Fruit fly (Drosophila melanogaster) whole organism, adult: ENCODE data around the gene Miox.
A peak's percentile ranks its signal among the peaks of the same experiment; 100 is the strongest.

Experiments
- CG11617 ChIP-seq: fragments of 200-800 bp; sonication (Bioruptor generic); optimal IDR thresholded peaks from 2 replicates; lab custom pipeline; 2017; ENCODE audit warnings: mild to moderate bottlenecking, missing biosample characterization, missing genetic modification reagents, missing genetic modification characterization
- CG12768 ChIP-seq: fragments of 200-800 bp; sonication (Bioruptor generic); optimal IDR thresholded peaks from 2 replicates; lab custom pipeline; 2017; ENCODE audit warnings: missing biosample characterization, missing genetic modification characterization, mild to moderate bottlenecking, moderate library complexity, missing genetic modification reagents
- CG14711 ChIP-seq: fragments of 200-800 bp; sonication (Bioruptor generic); optimal IDR thresholded peaks from 2 replicates; lab custom pipeline; 2018; ENCODE audit warnings: missing biosample characterization, mild to moderate bottlenecking, missing genetic modification characterization, moderate library complexity
- CG1620 ChIP-seq: fragments of 200-800 bp; sonication (Bioruptor generic); optimal IDR thresholded peaks from 2 replicates; lab custom pipeline; 2016; ENCODE audit warnings: missing biosample characterization, missing genetic modification characterization
- CG33017 ChIP-seq: fragments of 200-800 bp; sonication (Bioruptor generic); optimal IDR thresholded peaks from 2 replicates; lab custom pipeline; 2018; ENCODE audit warnings: missing biosample characterization, mild to moderate bottlenecking, missing genetic modification characterization, moderate library complexity
- CG5204 ChIP-seq: fragments of 200-800 bp; sonication (Bioruptor generic); optimal IDR thresholded peaks from 2 replicates; lab custom pipeline; 2016; ENCODE audit warnings: missing biosample characterization, missing genetic modification characterization
- CG7045 ChIP-seq: fragments of 200-800 bp; sonication (Bioruptor generic); optimal IDR thresholded peaks from 2 replicates; lab custom pipeline; 2017; ENCODE audit warnings: missing biosample characterization, mild to moderate bottlenecking, missing genetic modification characterization
- CG7101 ChIP-seq: fragments of 200-800 bp; sonication (Bioruptor generic); optimal IDR thresholded peaks from 2 replicates; lab custom pipeline; 2018; ENCODE audit warnings: missing biosample characterization, mild to moderate bottlenecking, missing genetic modification characterization, moderate library complexity
- Clk ChIP-seq: fragments of 200-800 bp; sonication (Bioruptor generic); optimal IDR thresholded peaks from 2 replicates; lab custom pipeline; 2017; ENCODE audit warnings: missing biosample characterization, missing genetic modification characterization
- Crg-1 ChIP-seq: fragments of 200-800 bp; sonication (Bioruptor generic); optimal IDR thresholded peaks from 2 replicates; lab custom pipeline; 2016; ENCODE audit warnings: missing biosample characterization, missing genetic modification characterization
- Hr96 ChIP-seq: fragments of 200-800 bp; sonication (Bioruptor generic); optimal IDR thresholded peaks from 2 replicates; lab custom pipeline; 2016; ENCODE audit warnings: missing biosample characterization, missing genetic modification characterization
- Mnt ChIP-seq: fragments of 200-800 bp; sonication (Bioruptor generic); optimal IDR thresholded peaks from 2 replicates; lab custom pipeline; 2016; ENCODE audit warnings: missing biosample characterization, mild to moderate bottlenecking, missing genetic modification characterization
- bab1 ChIP-seq: fragments of 200-800 bp; sonication (Bioruptor generic); optimal IDR thresholded peaks from 3 replicates; lab custom pipeline; 2019; ENCODE audit warnings: missing biosample characterization, mild to moderate bottlenecking, missing genetic modification characterization, moderate library complexity
- cic ChIP-seq: fragments of 200-800 bp; sonication (Bioruptor generic); optimal IDR thresholded peaks from 2 replicates; lab custom pipeline; 2017; ENCODE audit warnings: missing biosample characterization, mild to moderate bottlenecking, missing genetic modification characterization, moderate library complexity
- cnc ChIP-seq, 2 experiments: fragments of >200 bp; optimal IDR thresholded peaks; 2 replicates each; lab custom pipeline; 2017
- kay ChIP-seq: fragments of 200-800 bp; sonication (Bioruptor generic); peaks from one replicate; lab custom pipeline; 2016; ENCODE audit warnings: missing biosample characterization, missing genetic modification characterization, borderline replicate concordance
- ovo ChIP-seq: fragments of 200-800 bp; sonication (Bioruptor generic); optimal IDR thresholded peaks from 2 replicates; lab custom pipeline; 2016; ENCODE audit warnings: missing biosample characterization, missing genetic modification characterization
- pad ChIP-seq: fragments of 200-800 bp; sonication (Bioruptor generic); optimal IDR thresholded peaks from 3 replicates; lab custom pipeline; 2017; ENCODE audit warnings: missing biosample characterization, missing genetic modification characterization, mild to moderate bottlenecking, moderate library complexity, missing genetic modification reagents
- tj ChIP-seq: fragments of 200-800 bp; sonication (Bioruptor generic); optimal IDR thresholded peaks from 3 replicates; lab custom pipeline; 2017; ENCODE audit warnings: missing biosample characterization, mild to moderate bottlenecking, missing genetic modification characterization, moderate library complexity
- toe ChIP-seq: fragments of 200-800 bp; sonication (Bioruptor generic); optimal IDR thresholded peaks from 2 replicates; lab custom pipeline; 2016; ENCODE audit warnings: missing biosample characterization, missing genetic modification characterization

Miox gene

DNA sequence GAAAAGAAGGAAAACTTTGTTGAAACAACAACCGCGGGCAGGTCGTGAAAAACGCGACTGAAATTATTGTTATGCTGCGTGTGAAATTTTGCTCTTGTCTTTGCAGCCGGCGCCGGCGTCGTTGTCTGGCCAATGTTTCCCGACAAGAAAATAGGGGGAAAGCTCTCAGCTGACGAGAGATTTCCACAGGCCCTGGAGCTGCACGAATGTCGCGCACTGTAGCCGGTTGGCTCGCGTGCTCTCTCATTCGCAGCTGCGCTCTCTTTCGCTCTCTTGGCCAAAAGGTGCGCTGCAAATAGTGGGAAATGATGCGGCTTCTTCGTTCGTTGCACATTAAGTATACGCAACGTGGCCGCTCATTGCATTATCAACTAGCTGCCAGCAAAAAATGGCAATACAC is 21.1 kb upstream of the Miox start, which contains the start of gene CG9760:
Gene CG9760, minus strand, starts transcription at position 43 of the 400 bp plus-strand sequence.
- TF ChIP-seq CG12768 (GFP tag; lab: Kevin White, UChicago): no peak
- no peak for TF ChIP-seq Clk (GFP tag; lab: Kevin White, UChicago)
- TF ChIP-seq Hr96 (GFP tag; lab: Kevin White, UChicago): no peak
- no peak for TF ChIP-seq cic (GFP tag; lab: Kevin White, UChicago)
- no peak for TF ChIP-seq ovo (GFP tag; lab: Kevin White, UChicago)
- TF ChIP-seq CG5204: no peak

DNA sequence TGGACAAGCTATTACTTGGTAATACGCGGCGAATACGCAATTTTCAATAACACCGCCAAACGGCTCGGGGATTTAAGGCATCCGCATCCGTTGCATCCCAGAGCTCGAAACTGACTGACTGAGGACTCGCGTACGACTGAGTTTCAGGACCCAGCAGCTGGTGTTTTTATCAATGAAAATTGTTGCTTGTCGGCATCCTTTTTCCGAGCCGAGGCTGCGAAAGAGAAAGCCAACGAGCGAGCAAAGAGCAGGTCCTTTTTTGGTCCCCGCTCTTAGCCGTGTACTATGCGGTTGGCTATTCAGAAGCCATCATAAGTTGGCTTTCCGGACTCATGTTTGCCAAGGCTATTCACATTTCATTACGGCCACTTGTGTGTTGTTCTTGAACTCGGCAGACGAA is 9.4 kb upstream of the Miox start, which contains the start of gene Rh7:
Gene Rh7, minus strand, starts transcription at position 101 of the 400 bp plus-strand sequence.
- TF ChIP-seq cic (GFP tag; lab: Kevin White, UChicago): no peak
- no peak for TF ChIP-seq toe (GFP tag; lab: Kevin White, UChicago)
- no peak for TF ChIP-seq Mnt
- TF ChIP-seq CG7101 (tag; lab: Kevin White, UChicago): no peak
- no peak for TF ChIP-seq CG33017 (tag; lab: Kevin White, UChicago)
- TF ChIP-seq Crg-1 (GFP tag; lab: Kevin White, UChicago): no peak
- no peak for TF ChIP-seq cnc (optimal IDR thresholded peaks at IDR 0.05; lab: Kevin White, UChicago)
- no peak for TF ChIP-seq bab1 (GFP tag; lab: Kevin White, UChicago)
- TF ChIP-seq CG1620: no peak
- no peak for TF ChIP-seq CG11617 (GFP tag; lab: Kevin White, UChicago)
- TF ChIP-seq pad (GFP tag; lab: Kevin White, UChicago): no peak
- no peak for TF ChIP-seq Clk (GFP tag; lab: Kevin White, UChicago)
- no peak for TF ChIP-seq CG7045
- no peak for TF ChIP-seq ovo (GFP tag; lab: Kevin White, UChicago)
- no peak for TF ChIP-seq Hr96 (GFP tag; lab: Kevin White, UChicago)
- no peak for TF ChIP-seq kay (GFP tag; lab: Kevin White, UChicago)
- no peak for TF ChIP-seq CG5204
- no peak for TF ChIP-seq CG12768 (GFP tag; lab: Kevin White, UChicago)

DNA sequence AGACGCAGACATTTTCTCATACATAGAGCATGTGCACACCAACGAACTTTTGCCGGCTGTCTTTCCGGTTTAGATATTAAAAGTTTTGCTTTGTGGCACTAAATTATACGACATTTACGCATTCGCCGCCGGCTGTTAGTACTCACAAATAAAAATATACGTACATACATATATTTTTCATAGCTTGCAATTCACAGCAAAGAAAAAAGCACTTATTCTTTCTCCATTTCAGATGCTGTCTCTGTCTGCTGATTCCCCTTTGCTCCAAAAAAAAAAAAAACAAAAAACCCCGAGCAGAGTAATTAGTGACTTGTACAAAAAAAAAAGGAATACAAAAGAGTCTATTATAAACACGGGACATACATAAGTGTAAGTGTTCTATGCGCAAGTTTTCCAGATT is 7.5 kb upstream of the Miox start, which contains the start of gene CAH2:
Gene CAH2, plus strand, starts transcription at position 301 of the 400 bp plus-strand sequence.
- TF ChIP-seq bab1 (GFP tag; lab: Kevin White, UChicago) (no peak), CG5204 (no peak), CG12768 (GFP tag; lab: Kevin White, UChicago) (no peak), CG7045 (no peak), cic (GFP tag; lab: Kevin White, UChicago) (no peak), CG14711 (tag; lab: Kevin White, UChicago) (no peak), CG11617 (GFP tag; lab: Kevin White, UChicago) (no peak), ovo (GFP tag; lab: Kevin White, UChicago) (no peak), CG1620 (no peak), cnc (optimal IDR thresholded peaks at IDR 0.05; lab: Kevin White, UChicago) (no peak), Hr96 (GFP tag; lab: Kevin White, UChicago) (no peak), CG7101 (tag; lab: Kevin White, UChicago) (no peak), kay (GFP tag; lab: Kevin White, UChicago) (no peak)

DNA sequence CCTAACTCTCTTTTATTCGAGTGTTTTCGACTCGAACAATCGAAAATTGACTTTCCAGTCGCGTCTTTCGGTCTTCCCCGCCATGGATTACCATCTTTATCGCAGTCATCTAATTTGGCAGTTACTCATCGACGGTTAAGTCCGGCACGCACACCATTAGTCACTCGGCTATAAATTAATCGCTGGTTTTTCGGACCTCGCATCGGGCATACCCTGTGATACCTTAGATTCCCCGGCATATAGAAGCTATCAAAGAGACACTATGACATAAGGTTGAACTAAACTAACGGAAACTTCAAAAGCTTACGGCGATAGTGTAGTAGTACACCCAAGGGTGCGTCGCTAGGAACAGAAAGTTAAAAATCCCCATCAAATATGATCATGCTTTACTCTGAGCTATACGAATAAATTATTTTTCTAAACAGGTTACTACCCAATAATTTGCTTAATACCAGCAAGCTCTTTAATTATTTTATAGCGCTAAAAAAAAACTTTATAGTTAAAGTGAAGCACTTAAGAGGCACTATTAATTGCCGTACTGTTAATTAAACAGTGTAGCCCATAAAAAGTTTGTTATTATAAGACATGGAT is 5.8 kb upstream of the Miox start:
- TF ChIP-seq CG5204: no peak
- TF ChIP-seq CG1620: no peak
- TF ChIP-seq toe (GFP tag; lab: Kevin White, UChicago): peak; percentile 32
- no peak for TF ChIP-seq kay (GFP tag; lab: Kevin White, UChicago)
- no peak for TF ChIP-seq cnc (optimal IDR thresholded peaks at IDR 0.05; lab: Kevin White, UChicago)
- no peak for TF ChIP-seq Clk (GFP tag; lab: Kevin White, UChicago)
- no peak for TF ChIP-seq Crg-1 (GFP tag; lab: Kevin White, UChicago)
- no peak for TF ChIP-seq CG14711 (tag; lab: Kevin White, UChicago)
- peak; percentile 26 for TF ChIP-seq CG7045
- peak; percentile 15 for TF ChIP-seq CG33017 (tag; lab: Kevin White, UChicago)
- peak; percentile 60 for TF ChIP-seq cic (GFP tag; lab: Kevin White, UChicago)
- TF ChIP-seq Mnt: no peak
- TF ChIP-seq CG11617 (GFP tag; lab: Kevin White, UChicago): peak; percentile 43
- TF ChIP-seq ovo (GFP tag; lab: Kevin White, UChicago): peak; percentile 94
- TF ChIP-seq pad (GFP tag; lab: Kevin White, UChicago): no peak
- TF ChIP-seq Hr96 (GFP tag; lab: Kevin White, UChicago): no peak
- TF ChIP-seq bab1 (GFP tag; lab: Kevin White, UChicago): peak; percentile 29
- TF ChIP-seq CG7101 (tag; lab: Kevin White, UChicago): no peak
- no peak for TF ChIP-seq CG12768 (GFP tag; lab: Kevin White, UChicago)
- TF ChIP-seq tj: no peak

DNA sequence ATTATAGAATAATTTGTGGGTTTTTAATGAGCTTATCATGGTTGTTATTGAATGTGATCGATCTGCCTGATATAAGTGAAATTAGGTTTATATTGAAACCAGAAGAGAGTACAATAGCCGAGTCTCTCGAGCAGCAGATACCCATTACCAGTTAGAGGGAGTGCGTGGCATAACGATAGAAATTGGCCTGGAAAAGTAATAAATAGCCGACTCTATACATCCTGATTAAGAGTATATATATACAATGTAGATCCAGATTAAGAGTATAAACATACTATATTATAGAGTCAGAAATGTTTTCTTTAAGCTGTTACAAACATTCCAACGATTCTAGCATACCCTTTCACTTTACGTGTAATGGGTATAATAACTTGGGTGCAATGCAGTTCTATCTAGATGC is 817 bp upstream of the Miox start:
- TF ChIP-seq CG5204 (peak; percentile 53), CG11617 (GFP tag; lab: Kevin White, UChicago) (peak; percentile 5), toe (GFP tag; lab: Kevin White, UChicago) (no peak), CG7101 (tag; lab: Kevin White, UChicago) (peak; percentile 28)

DNA sequence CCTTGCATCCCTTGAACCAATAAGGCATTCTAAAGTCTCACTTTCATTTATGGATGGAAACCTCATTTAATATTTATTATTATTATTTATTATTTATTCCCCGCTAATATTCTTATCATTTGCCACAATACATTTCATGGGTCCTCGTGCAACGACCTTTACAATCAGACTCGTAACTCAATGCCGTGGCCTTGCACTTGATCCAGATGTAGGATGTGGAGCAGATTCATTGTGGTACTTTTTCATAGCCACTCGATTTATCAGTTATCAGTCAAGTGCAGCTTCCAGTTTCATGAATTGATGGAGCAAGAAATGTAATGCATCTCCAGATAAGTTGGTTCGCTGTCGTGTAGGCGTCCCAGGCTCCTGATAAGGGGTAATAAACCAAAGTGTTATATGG is 552 bp downstream of the Miox start:
- TF ChIP-seq CG7101 (tag; lab: Kevin White, UChicago): no peak
- no peak for TF ChIP-seq ovo (GFP tag; lab: Kevin White, UChicago)
- no peak for TF ChIP-seq cic (GFP tag; lab: Kevin White, UChicago)
- TF ChIP-seq CG12768 (GFP tag; lab: Kevin White, UChicago): no peak
- TF ChIP-seq CG5204: no peak
- no peak for TF ChIP-seq pad (GFP tag; lab: Kevin White, UChicago)
- no peak for TF ChIP-seq Crg-1 (GFP tag; lab: Kevin White, UChicago)
- no peak for TF ChIP-seq Mnt
- no peak for TF ChIP-seq tj
